Worm (Caenorhabditis elegans): ENCODE data around the gene T13H5.8.

T13H5.8 gene

DNA sequence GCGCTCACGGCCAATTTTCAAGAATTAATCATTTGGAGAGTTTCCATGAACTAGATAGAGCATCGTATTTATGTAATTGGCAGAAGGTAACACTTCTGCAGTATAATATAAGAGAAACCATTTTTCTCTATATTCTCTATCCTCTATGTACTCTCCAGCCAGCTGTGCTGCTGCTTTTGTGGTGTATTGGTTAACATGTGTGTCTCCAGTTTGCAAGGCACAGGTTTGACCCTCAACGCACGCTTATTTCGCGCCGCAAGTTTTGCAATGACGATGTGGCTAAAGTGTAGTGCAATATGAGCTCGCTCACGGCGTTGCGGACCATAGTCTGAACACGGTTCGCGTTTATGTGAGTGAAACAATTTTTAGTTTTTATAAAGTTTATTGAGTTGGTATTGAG, 28.7 kb downstream of the T13H5.8 start (continued):
- peak; percentile 85; the same call in 1 of the 2 replicates for TF ChIP-seq lag-1 (GFP tag; IDR thresholded peaks at IDR 0.05)
- peak; percentile 71 for TF ChIP-seq F10E7.11 (tag; optimal IDR thresholded peaks at IDR 0.05)
- no peak for TF ChIP-seq athp-1 (tag; optimal IDR thresholded peaks at IDR 0.05)
- peak; percentile 97 for TF ChIP-seq sptf-2 (GFP tag; optimal IDR thresholded peaks at IDR 0.05)
- TF ChIP-seq B0035.1 (tag; optimal IDR thresholded peaks at IDR 0.05): peak; percentile 51
- TF ChIP-seq die-1 (tag; optimal IDR thresholded peaks at IDR 0.05): peak; percentile 96
- TF ChIP-seq T26A5.8 (tag; optimal IDR thresholded peaks at IDR 0.05): peak; percentile 88
- TF ChIP-seq ceh-91 (GFP tag; IDR thresholded peaks at IDR 0.05): peak; percentile 48; the same call in 1 of the 2 replicates
- peak; percentile 79 for TF ChIP-seq tlf-1 (GFP tag; optimal IDR thresholded peaks at IDR 0.05)
- no peak for TF ChIP-seq Y95B8A.8 (GFP tag; IDR thresholded peaks at IDR 0.05)
- TF ChIP-seq Y79H2A.3 (GFP tag; conservative IDR thresholded peaks at IDR 0.05): 0 out of 2 replicates have a peak, but pooled peaks have one; percentile 14
- TF ChIP-seq dpff-1 (tag; optimal IDR thresholded peaks at IDR 0.05): no peak
- TF ChIP-seq bed-1 (GFP tag; IDR thresholded peaks at IDR 0.05): no peak
- no peak for TF ChIP-seq lin-35 (GFP tag; optimal IDR thresholded peaks at IDR 0.05)
- TF ChIP-seq rcor-1 (GFP tag; IDR thresholded peaks at IDR 0.05): 0 out of 2 replicates have a peak, but pooled peaks have one; percentile 41
- peak; percentile 6 for TF ChIP-seq K12H6.12 (tag; optimal IDR thresholded peaks at IDR 0.05)
- no peak for TF ChIP-seq ccch-3 (GFP tag; optimal IDR thresholded peaks at IDR 0.05)
- no peak for TF ChIP-seq F49E8.2 (tag; optimal IDR thresholded peaks at IDR 0.05; ENCODE audit: insufficient read depth)
- peak; percentile 77 for TF ChIP-seq nhr-179 (tag; optimal IDR thresholded peaks at IDR 0.05)
- peak; percentile 47 for TF ChIP-seq efl-1 (GFP tag; optimal IDR thresholded peaks at IDR 0.05)
- 0 out of 2 replicates have a peak, but pooled peaks have one; percentile 35 for TF ChIP-seq nfya-2 (GFP tag; IDR thresholded peaks at IDR 0.05)
- TF ChIP-seq F23B12.7 (tag; optimal IDR thresholded peaks at IDR 0.05; ENCODE audit: insufficient read depth): peak; percentile 88
- TF ChIP-seq hsf-1 (GFP tag; IDR thresholded peaks at IDR 0.05): peak; percentile 67; the same call in 1 of the 2 replicates
- no peak for TF ChIP-seq lin-26 (GFP tag; IDR thresholded peaks at IDR 0.05)
- peak; percentile 55; the same call in 1 of the 2 replicates for TF ChIP-seq egrh-3 (GFP tag; IDR thresholded peaks at IDR 0.05)
- TF ChIP-seq Y67H2A.10 (GFP tag; conservative IDR thresholded peaks at IDR 0.05): no peak
- peak; percentile 94 for TF ChIP-seq fkh-3 (tag; optimal IDR thresholded peaks at IDR 0.05)
- TF ChIP-seq nhr-120 (GFP tag; IDR thresholded peaks at IDR 0.05): 0 out of 2 replicates have a peak, but pooled peaks have one; percentile 69
- 0 out of 2 replicates have a peak, but pooled peaks have one; percentile 13 for TF ChIP-seq attf-3 (GFP tag; conservative IDR thresholded peaks at IDR 0.05)
- peak; percentile 88 for TF ChIP-seq ZK185.1 (tag; optimal IDR thresholded peaks at IDR 0.05; ENCODE audit: poor library complexity, severe bottlenecking)
- TF ChIP-seq ceh-27 (GFP tag; optimal IDR thresholded peaks at IDR 0.05): peak; percentile 75
- peak; percentile 87 for TF ChIP-seq egl-18 (GFP tag; IDR thresholded peaks at IDR 0.05)
- TF ChIP-seq unc-130 (GFP tag; optimal IDR thresholded peaks at IDR 0.05): no peak
- peak; percentile 90 for TF ChIP-seq Y53G8AR.9 (GFP tag; conservative IDR thresholded peaks at IDR 0.05)
- 0 out of 2 replicates have a peak, but pooled peaks have one; percentile 50 for TF ChIP-seq ztf-6 (GFP tag; IDR thresholded peaks at IDR 0.05)
- peak; percentile 70 for TF ChIP-seq somi-1 (GFP tag; optimal IDR thresholded peaks at IDR 0.05)
- TF ChIP-seq repo-1 (tag; optimal IDR thresholded peaks at IDR 0.05): peak; percentile 85
- TF ChIP-seq ztf-25 (GFP tag; IDR thresholded peaks at IDR 0.05): peak; percentile 71; the same call in 1 of the 2 replicates
- TF ChIP-seq ceh-58 (GFP tag; IDR thresholded peaks at IDR 0.05): peak; percentile 94; the same call in 1 of the 2 replicates
- peak; percentile 32 for TF ChIP-seq ceh-79 (tag; optimal IDR thresholded peaks at IDR 0.05)
- no peak for TF ChIP-seq lsl-1 (GFP tag; optimal IDR thresholded peaks at IDR 0.05)
- peak; percentile 75 for TF ChIP-seq nhr-27 (tag; optimal IDR thresholded peaks at IDR 0.05)
- TF ChIP-seq Y56A3A.18 (GFP tag; IDR thresholded peaks at IDR 0.05): peak; percentile 91
- 0 out of 2 replicates have a peak, but pooled peaks have one; percentile 37 for TF ChIP-seq aptf-3 (GFP tag; IDR thresholded peaks at IDR 0.05)
- no peak for TF ChIP-seq F55B11.4 (tag; optimal IDR thresholded peaks at IDR 0.05; ENCODE audit: borderline replicate concordance, insufficient read depth)
- TF ChIP-seq hrde-1 (tag; optimal IDR thresholded peaks at IDR 0.05; ENCODE audit: borderline replicate concordance): peak; percentile 72
- peak; percentile 97 for TF ChIP-seq mxl-1 (tag; optimal IDR thresholded peaks at IDR 0.05)

Measured in whole organism, young adult.